Fruit fly (Drosophila melanogaster) Kc167 (cell line): ENCODE data around the gene mRF1.

ENCODE experiments used
- Myc ChIP-seq: fragments of >200 bp; optimal IDR thresholded peaks from 2 replicates; lab custom pipeline; 2017; ENCODE audit warnings: missing external identifiers
- Sin3A ChIP-seq: fragments of >200 bp; optimal IDR thresholded peaks from 2 replicates; lab custom pipeline; 2018; ENCODE audit warnings: missing external identifiers
- h ChIP-seq: fragments of >200 bp; optimal IDR thresholded peaks from 3 replicates; lab custom pipeline; 2018; ENCODE audit warnings: missing external identifiers
- insv ChIP-seq: fragments of >200 bp; optimal IDR thresholded peaks from 3 replicates; lab custom pipeline; 2018; ENCODE audit warnings: missing external identifiers
- psq ChIP-seq: fragments of >200 bp; optimal IDR thresholded peaks from 2 replicates; lab custom pipeline; 2017; ENCODE audit warnings: missing external identifiers
- ttk ChIP-seq: sonication (Bioruptor generic); optimal IDR thresholded peaks from 2 replicates; lab custom pipeline; 2017; ENCODE audit warnings: missing external identifiers

Gene mRF1

DNA sequence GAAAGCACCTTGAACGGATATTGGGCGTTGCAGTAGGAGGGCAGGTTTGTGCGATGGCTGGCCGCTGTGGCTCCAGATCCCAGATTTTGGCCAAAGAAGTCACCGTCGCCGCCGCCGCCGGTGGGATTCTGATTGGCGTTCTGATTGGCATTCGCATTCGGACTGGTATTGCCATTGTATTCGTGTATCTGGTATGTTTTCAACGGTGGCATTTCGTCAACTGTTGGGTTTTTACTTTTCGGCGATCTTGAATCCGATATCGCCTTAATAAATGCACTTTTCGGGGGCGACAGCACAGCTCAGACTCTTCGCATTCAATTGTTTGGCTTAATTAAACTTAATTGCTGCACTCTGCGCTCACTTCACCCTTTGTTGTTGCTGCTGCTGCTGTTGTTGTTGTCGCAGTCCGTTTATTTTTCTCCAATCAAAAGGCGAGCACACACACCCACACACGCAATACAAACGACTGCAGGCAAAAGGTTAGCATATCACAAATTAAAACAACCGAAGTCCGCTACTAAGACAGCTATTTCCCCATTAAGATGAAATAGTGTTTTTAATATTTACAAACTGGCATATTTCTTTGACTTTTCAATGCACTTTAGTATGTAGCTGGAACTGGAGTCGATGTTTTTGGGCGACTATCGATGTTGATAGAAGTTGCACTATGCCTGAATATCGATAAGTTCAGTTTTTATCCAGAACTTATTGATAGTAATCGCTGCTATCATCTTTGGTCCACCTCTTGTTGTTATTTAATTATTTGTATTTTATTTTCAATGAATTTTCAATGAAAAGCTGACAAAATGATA, at the start of gene mRF1, which contains the start of gene CG9426:
Gene mRF1, plus strand, starts transcription at position 699 of the 812 bp plus-strand sequence.
Gene CG9426, minus strand, starts transcription at position 643 of the 812 bp plus-strand sequence.
- TF ChIP-seq ttk (lab: Kevin White, UChicago) (no peak), psq (lab: Kevin White, UChicago) (no peak), insv (lab: Kevin White, UChicago) (no peak), Sin3A (lab: Kevin White, UChicago) (no peak), h (no peak), Myc (lab: Kevin White, UChicago) (no peak)

DNA sequence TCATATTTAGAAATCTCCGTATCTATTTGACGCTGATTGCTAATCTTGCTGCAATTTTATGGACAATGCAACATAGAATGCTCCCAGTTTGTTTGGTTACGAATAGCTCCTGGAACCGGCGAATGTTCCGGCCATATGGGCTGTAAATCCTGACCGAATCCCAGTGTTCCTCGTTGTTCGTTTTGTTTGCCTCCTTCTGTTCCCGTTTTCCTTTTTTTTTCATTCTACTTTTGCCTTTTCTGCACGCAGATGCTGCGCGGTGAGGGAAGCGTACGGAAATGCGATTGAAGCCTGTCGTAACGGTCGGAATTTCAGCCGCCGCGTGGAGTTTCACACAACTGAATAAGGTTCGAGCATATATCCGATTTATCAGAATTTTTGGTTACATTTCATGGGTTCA, 43.7 kb upstream of the mRF1 start, which contains the start of gene CG43925:
Gene CG43925, plus strand, starts transcription at position 301 of the 400 bp plus-strand sequence.
- TF ChIP-seq insv (lab: Kevin White, UChicago) (no peak), h (no peak), Myc (lab: Kevin White, UChicago) (no peak), Sin3A (lab: Kevin White, UChicago) (no peak), ttk (lab: Kevin White, UChicago) (no peak), psq (lab: Kevin White, UChicago) (no peak)

DNA sequence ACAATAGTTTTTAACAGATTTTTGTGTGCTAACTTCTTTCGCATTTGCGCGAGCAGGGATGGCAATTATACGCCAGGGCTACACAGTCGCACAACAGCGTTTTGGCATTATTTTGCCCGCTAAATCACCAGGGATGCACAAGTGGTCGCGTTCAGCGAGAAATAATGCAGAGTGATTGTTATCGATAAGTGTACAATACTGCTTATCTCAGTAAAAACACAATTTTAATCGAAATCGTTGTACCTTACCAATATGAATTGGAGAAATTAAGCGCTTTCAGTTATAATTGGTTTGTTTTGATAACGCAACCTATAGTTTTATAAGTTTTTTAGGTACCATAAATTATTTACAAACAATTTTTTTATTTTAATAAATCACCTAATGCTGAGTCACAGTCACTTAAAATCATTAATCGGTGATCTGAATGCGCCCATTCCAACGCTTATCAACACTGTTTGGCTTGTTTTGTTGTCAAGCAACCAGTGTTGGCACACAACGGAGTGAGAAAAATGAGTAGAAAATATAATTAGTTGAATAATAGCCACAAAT, 43.0 kb upstream of the mRF1 start, which contains the start of the genes Sfmbt and CG5439:
Gene Sfmbt, minus strand, starts transcription at position 85 of the 549 bp plus-strand sequence.
Gene CG5439, plus strand, starts transcription at position 450 of the 549 bp plus-strand sequence.
- no peak for TF ChIP-seq Sin3A (lab: Kevin White, UChicago)
- TF ChIP-seq h: no peak
- no peak for TF ChIP-seq Myc (lab: Kevin White, UChicago)
- no peak for TF ChIP-seq ttk (lab: Kevin White, UChicago)
- no peak for TF ChIP-seq psq (lab: Kevin White, UChicago)
- no peak for TF ChIP-seq insv (lab: Kevin White, UChicago)

DNA sequence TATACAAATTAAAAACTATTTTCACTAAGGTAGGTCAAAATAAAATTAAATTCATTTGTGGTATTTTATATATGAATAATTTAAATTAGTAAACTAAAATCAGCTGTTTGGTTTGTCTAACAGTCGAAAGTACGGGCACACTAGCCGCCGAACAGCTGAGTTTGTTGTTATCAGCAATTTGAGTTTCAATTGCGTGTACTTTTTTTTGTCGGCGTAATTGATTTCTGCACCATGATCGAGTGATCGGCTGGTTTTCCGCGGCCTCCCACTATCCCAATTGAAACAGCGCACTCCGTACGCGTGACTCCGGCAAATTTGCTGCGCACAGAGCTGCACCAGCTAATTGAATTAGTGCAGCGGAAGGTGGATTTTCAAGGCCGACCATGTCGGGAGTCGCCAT, 40.7 kb upstream of the mRF1 start, which contains the start of gene Alg7:
Gene Alg7, plus strand, starts transcription at position 153 of the 400 bp plus-strand sequence.
- TF ChIP-seq Sin3A (lab: Kevin White, UChicago): no peak
- TF ChIP-seq Myc (lab: Kevin White, UChicago): no peak
- TF ChIP-seq insv (lab: Kevin White, UChicago): peak; percentile 53
- no peak for TF ChIP-seq ttk (lab: Kevin White, UChicago)
- no peak for TF ChIP-seq psq (lab: Kevin White, UChicago)
- no peak for TF ChIP-seq h

- no peak for TF ChIP-seq ttk (lab: Kevin White, UChicago)
- no peak for TF ChIP-seq Sin3A (lab: Kevin White, UChicago)
- no peak for TF ChIP-seq Myc (lab: Kevin White, UChicago)
- TF ChIP-seq insv (lab: Kevin White, UChicago): no peak
- TF ChIP-seq h: no peak
- no peak for TF ChIP-seq psq (lab: Kevin White, UChicago)
Observed at dm6 chr2L:13182415-13182814, 37.4 kb upstream of the mRF1 start, which contains the start of gene Mgat3. Gene Mgat3 (minus strand): TSS chr2L:13182596.

- TF ChIP-seq insv (lab: Kevin White, UChicago) (no peak), h (no peak), Myc (lab: Kevin White, UChicago) (no peak), psq (lab: Kevin White, UChicago) (no peak), Sin3A (lab: Kevin White, UChicago) (no peak), ttk (lab: Kevin White, UChicago) (no peak)
Observed at dm6 chr2L:13183150-13183549, 36.6 kb upstream of the mRF1 start, which contains the start of gene Rsph1. Gene Rsph1 (plus strand): TSS chr2L:13183450.

DNA sequence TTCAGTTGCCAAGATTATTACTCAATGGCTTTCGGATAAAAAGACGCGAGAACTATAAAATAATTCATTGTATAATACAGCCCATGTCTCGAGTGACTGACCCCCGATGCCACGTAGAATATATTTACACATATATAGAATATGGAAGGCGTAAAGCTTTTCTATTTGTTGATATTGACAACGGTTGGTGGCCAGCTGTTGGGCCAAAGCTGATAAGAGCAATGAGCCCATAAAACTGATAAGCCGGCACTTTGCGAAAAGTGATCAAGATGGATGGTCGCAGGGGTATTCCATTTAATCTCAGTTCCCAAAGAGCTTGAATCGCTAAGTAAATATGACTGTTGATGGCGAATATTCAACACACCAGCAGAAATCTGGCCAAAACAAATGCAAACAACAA, 29.2 kb upstream of the mRF1 start:
- no peak for TF ChIP-seq insv (lab: Kevin White, UChicago)
- no peak for TF ChIP-seq Myc (lab: Kevin White, UChicago)
- TF ChIP-seq psq (lab: Kevin White, UChicago): no peak
- no peak for TF ChIP-seq Sin3A (lab: Kevin White, UChicago)
- TF ChIP-seq h: no peak
- no peak for TF ChIP-seq ttk (lab: Kevin White, UChicago)

- TF ChIP-seq h: no peak
Observed at dm6 chr2L:13191052-13191678, 28.6 kb upstream of the mRF1 start.

DNA sequence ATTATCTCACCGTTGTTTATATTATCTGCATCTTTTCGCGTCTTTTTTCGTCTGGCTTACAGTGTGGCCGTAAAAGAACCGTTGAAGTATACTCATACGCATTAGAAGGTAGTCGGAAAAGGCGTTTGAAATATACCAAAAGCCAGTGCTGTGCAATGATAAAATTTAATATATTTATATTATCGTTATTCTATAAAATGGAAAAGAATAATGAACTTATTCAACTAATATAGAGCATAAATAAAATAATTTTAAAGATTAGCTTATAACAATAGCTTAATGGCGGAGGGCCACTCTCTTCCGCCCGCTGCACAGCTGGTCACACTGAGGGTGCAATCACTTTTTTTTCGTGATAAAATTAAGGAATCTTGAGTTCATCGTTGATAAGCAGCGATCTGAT, 27.9 kb upstream of the mRF1 start, which contains the start of the genes CG16974 and Edem2:
Gene CG16974, minus strand, starts transcription at position 86 of the 400 bp plus-strand sequence.
Gene Edem2, plus strand, starts transcription at position 308 of the 400 bp plus-strand sequence.
- no peak for TF ChIP-seq ttk (lab: Kevin White, UChicago)
- no peak for TF ChIP-seq Myc (lab: Kevin White, UChicago)
- no peak for TF ChIP-seq h
- TF ChIP-seq psq (lab: Kevin White, UChicago): no peak
- TF ChIP-seq Sin3A (lab: Kevin White, UChicago): no peak
- no peak for TF ChIP-seq insv (lab: Kevin White, UChicago)

- TF ChIP-seq insv (lab: Kevin White, UChicago) (no peak), psq (lab: Kevin White, UChicago) (no peak), ttk (lab: Kevin White, UChicago) (no peak), h (no peak), Myc (lab: Kevin White, UChicago) (no peak), Sin3A (lab: Kevin White, UChicago) (no peak)
Observed at dm6 chr2L:13195822-13196221, 24.0 kb upstream of the mRF1 start.

DNA sequence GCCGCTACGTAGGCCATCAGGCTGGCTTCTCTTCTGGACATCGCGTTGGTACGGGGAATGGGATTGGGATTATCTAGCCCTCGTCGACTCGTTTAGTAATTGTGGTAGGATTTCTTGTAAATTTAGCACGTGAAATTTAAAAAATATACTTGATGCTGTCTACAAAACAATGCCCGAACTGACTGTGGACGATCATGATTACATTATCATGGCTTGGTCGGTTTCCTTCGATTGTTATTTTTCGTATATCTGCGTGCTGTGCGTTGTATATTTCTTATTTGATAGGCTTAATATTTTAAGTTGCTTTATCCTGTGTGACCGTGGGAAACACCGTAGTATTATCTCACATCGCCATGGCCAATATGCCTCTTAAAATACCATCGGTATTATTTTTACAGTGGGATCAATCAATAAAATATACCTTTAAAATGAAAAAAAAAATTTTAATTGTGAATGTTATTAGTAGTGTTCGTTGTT, 16.8 kb upstream of the mRF1 start, which contains the start of gene CG16972:
Gene CG16972, minus strand, starts transcription at position 336 of the 477 bp plus-strand sequence.
- TF ChIP-seq psq (lab: Kevin White, UChicago): no peak
- no peak for TF ChIP-seq Myc (lab: Kevin White, UChicago)
- no peak for TF ChIP-seq h
- TF ChIP-seq insv (lab: Kevin White, UChicago): no peak
- TF ChIP-seq Sin3A (lab: Kevin White, UChicago): no peak
- TF ChIP-seq ttk (lab: Kevin White, UChicago): no peak
